Worm (Caenorhabditis elegans) whole organism, young adult: ENCODE results near the gene acc-3.

ENCODE experiments used
- Y53G8AR.9 ChIP-seq: fragments of 200-800 bp; sonication (Bioruptor generic); conservative IDR thresholded peaks from 2 replicates; pipeline ENCODE4 v1.3.6; 2022; ENCODE audit warnings: missing genetic modification reagents, missing genetic modification characterization, missing compliant biosample characterization
- dpff-1 ChIP-seq: sonication (generic microtip); optimal IDR thresholded peaks from 2 replicates; lab custom pipeline; 2017; ENCODE audit warnings: mild to moderate bottlenecking, missing genetic modification characterization, missing compliant biosample characterization
- zim-3 ChIP-seq: sonication (generic microtip); optimal IDR thresholded peaks from 2 replicates; lab custom pipeline; 2017; ENCODE audit warnings: mild to moderate bottlenecking, missing genetic modification characterization, moderate library complexity, missing compliant biosample characterization

DNA sequence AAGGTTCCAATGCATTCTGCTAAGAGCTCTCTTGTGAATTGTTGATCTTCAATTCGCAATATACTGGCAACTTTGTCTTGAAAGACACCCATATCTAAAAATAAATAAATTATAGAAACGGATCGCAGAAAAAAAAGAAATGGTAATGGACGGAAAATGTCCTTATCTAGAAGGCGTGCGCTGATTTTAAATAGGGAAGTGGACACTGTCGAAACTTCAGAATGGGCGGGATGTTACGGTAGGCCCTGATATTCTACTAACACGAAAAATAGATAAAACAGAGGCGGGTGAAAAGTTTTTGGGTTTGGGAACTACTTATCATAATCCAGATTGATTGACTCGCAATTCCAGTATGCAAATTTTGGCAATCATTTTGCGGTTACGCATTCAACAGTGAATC, 22.4 kb downstream of the acc-3 start, which contains the start of gene aqp-8:
- TF ChIP-seq zim-3 (tag; lab: Kevin White, UChicago) = no peak
- TF ChIP-seq dpff-1 (tag; lab: Kevin White, UChicago) = no peak
- TF ChIP-seq Y53G8AR.9 = no peak
